Worm (Caenorhabditis elegans) whole organism, late embryonic: Measurements from ENCODE around the gene bud-13.

Experiments used
- K09A11.1 ChIP-seq: sonication (generic microtip); optimal IDR thresholded peaks from 2 replicates; lab custom pipeline; 2017; ENCODE audit warnings: antibody characterized with exemption, mild to moderate bottlenecking, missing genetic modification characterization, missing compliant biosample characterization; ENCODE audit not compliant: insufficient read depth
- ceh-31 ChIP-seq: sonication (generic microtip); optimal IDR thresholded peaks from 2 replicates; lab custom pipeline; 2016; ENCODE audit warnings: missing genetic modification characterization, missing compliant biosample characterization
- dve-1 ChIP-seq: sonication (generic microtip); optimal IDR thresholded peaks from 2 replicates; lab custom pipeline; 2017; ENCODE audit warnings: antibody characterized with exemption, mild to moderate bottlenecking, missing genetic modification characterization, missing compliant biosample characterization
- elt-2 ChIP-seq: sonication (generic microtip); optimal IDR thresholded peaks from 2 replicates; lab custom pipeline; 2016; ENCODE audit warnings: missing genetic modification reagents, missing genetic modification characterization, missing compliant biosample characterization
- nhr-11 ChIP-seq: fragments of 150-350 bp; optimal IDR thresholded peaks from 2 replicates; lab custom pipeline; 2014; ENCODE audit warnings: missing biosample characterization, missing genetic modification characterization
- pqm-1 ChIP-seq: sonication (generic microtip); optimal IDR thresholded peaks from 2 replicates; lab custom pipeline; 2016; ENCODE audit warnings: missing genetic modification characterization, missing compliant biosample characterization
- sox-4 ChIP-seq: sonication (generic microtip); optimal IDR thresholded peaks from 2 replicates; lab custom pipeline; 2017; ENCODE audit warnings: mild to moderate bottlenecking, missing genetic modification characterization, inconsistent platforms, missing compliant biosample characterization
- tbx-2 ChIP-seq: sonication (generic microtip); optimal IDR thresholded peaks from 2 replicates; lab custom pipeline; 2016; ENCODE audit warnings: missing genetic modification characterization, missing compliant biosample characterization
- unc-42 ChIP-seq: sonication (generic microtip); optimal IDR thresholded peaks from 2 replicates; lab custom pipeline; 2016; ENCODE audit warnings: missing genotype, missing genetic modification characterization, missing compliant biosample characterization

DNA sequence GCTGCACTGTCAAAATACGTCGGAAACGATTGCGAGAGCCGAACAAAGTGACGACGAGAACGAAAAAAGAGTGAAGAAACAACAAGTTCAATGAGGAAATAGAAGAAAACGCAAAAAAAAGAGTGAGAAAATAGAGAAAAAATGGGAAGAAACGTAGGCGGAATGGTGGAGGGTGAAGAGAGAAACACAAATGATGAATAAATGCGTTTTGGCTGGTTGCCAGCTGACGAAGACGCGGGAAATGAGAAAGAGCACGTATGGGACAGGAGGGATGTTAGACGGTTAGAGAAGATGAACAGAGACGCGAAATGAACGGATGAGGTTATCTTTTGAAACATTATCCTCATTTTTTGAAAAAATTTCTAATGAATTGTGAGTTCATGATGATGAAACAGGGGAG is 17.4 kb upstream of the bud-13 start:
- peak; percentile 36 for TF ChIP-seq tbx-2 (tag; lab: Kevin White, UChicago)
- peak; percentile 85 for TF ChIP-seq unc-42 (tag; lab: Kevin White, UChicago)
- no peak for TF ChIP-seq sox-4
- peak; percentile 15 for TF ChIP-seq dve-1 (tag; lab: Kevin White, UChicago)
- no peak for TF ChIP-seq nhr-11 (tag; lab: Kevin White, UChicago)
- TF ChIP-seq K09A11.1 (tag; lab: Kevin White, UChicago), result no peak
- no peak for TF ChIP-seq pqm-1 (tag; lab: Kevin White, UChicago)
- TF ChIP-seq elt-2 (tag; lab: Kevin White, UChicago), result no peak
- TF ChIP-seq ceh-31 (tag; lab: Kevin White, UChicago), result peak; percentile 41
